Fruit fly (Drosophila melanogaster) whole organism, embryonic: ENCODE measurements around the gene Exo70.

ENCODE experiments used
- ATbp ChIP-seq: fragments of 200-800 bp; sonication (Bioruptor generic); optimal IDR thresholded peaks from 2 replicates; lab custom pipeline; 2017; ENCODE audit warnings: missing biosample characterization, mild to moderate bottlenecking, missing genetic modification characterization, missing genetic modification reagents
- Abd-B ChIP-seq: fragments of 200-800 bp; sonication (Bioruptor generic); optimal IDR thresholded peaks from 2 replicates; lab custom pipeline; 2018; ENCODE audit warnings: missing biosample characterization, mild to moderate bottlenecking, missing genetic modification characterization, moderate library complexity
- Awh ChIP-seq: fragments of 200-800 bp; sonication (Bioruptor generic); IDR thresholded peaks from 2 replicates; pipeline ENCODE4, ENCODE4 v1.3.6; 2022; ENCODE audit warnings: missing biosample characterization, missing genetic modification characterization
- BEAF-32 ChIP-seq: fragments of 200-800 bp; sonication (Bioruptor generic); optimal IDR thresholded peaks from 3 replicates; lab custom pipeline; 2017; ENCODE audit warnings: missing biosample characterization, missing genetic modification characterization, mild to moderate bottlenecking, moderate library complexity, missing genetic modification reagents
- Blimp-1 ChIP-seq: fragments of 200-800 bp; sonication (Bioruptor generic); optimal IDR thresholded peaks from 3 replicates; lab custom pipeline; 2018; ENCODE audit warnings: missing biosample characterization, missing genetic modification characterization, mild to moderate bottlenecking, moderate library complexity, missing genetic modification reagents
- CG1024 ChIP-seq: fragments of 200-800 bp; sonication (Bioruptor generic); IDR thresholded peaks from 2 replicates; pipeline ENCODE4 v1.3.6; 2022; ENCODE audit warnings: missing biosample characterization, missing genetic modification characterization
- CG10959 ChIP-seq: fragments of 200-800 bp; sonication (Bioruptor generic); IDR thresholded peaks from 2 replicates; pipeline ENCODE4 v1.3.6; 2022; ENCODE audit warnings: missing biosample characterization, missing genetic modification characterization
- CG12104 ChIP-seq: fragments of 200-800 bp; sonication (Bioruptor generic); optimal IDR thresholded peaks from 3 replicates; lab custom pipeline; 2016; ENCODE audit warnings: missing biosample characterization, missing genetic modification characterization
- CG12299 ChIP-seq: fragments of 200-800 bp; sonication (Bioruptor generic); optimal IDR thresholded peaks from 2 replicates; lab custom pipeline; 2018; ENCODE audit warnings: missing biosample characterization, mild to moderate bottlenecking, missing genetic modification characterization
- CG13624 ChIP-seq: fragments of 200-800 bp; sonication (Bioruptor generic); optimal IDR thresholded peaks from 2 replicates; lab custom pipeline; 2016; ENCODE audit warnings: missing biosample characterization, missing genetic modification characterization
- CG17802 ChIP-seq: fragments of 200-800 bp; sonication (Bioruptor generic); optimal IDR thresholded peaks from 2 replicates; lab custom pipeline; 2018; ENCODE audit warnings: missing biosample characterization, mild to moderate bottlenecking, missing genetic modification characterization, moderate library complexity
- CG1792 ChIP-seq: fragments of 200-800 bp; sonication (Bioruptor generic); optimal IDR thresholded peaks from 2 replicates; lab custom pipeline; 2016; ENCODE audit warnings: missing biosample characterization, missing genetic modification characterization
- CG18599 ChIP-seq: fragments of 200-800 bp; sonication (Bioruptor generic); optimal IDR thresholded peaks from 3 replicates; lab custom pipeline; 2017; ENCODE audit warnings: missing biosample characterization, missing genetic modification characterization, mild to moderate bottlenecking, moderate library complexity, missing genetic modification reagents
- CG2199 ChIP-seq: fragments of 200-800 bp; sonication (Bioruptor generic); IDR thresholded peaks from 3 replicates; pipeline ENCODE4 v1.3.6; 2022; ENCODE audit warnings: missing biosample characterization, missing genetic modification characterization
- CG33557 ChIP-seq: fragments of 200-800 bp; sonication (Bioruptor generic); optimal IDR thresholded peaks from 2 replicates; lab custom pipeline; 2019; ENCODE audit warnings: missing biosample characterization, mild to moderate bottlenecking, missing genetic modification characterization, moderate library complexity
- CG3847 ChIP-seq: fragments of 200-800 bp; sonication (Bioruptor generic); IDR thresholded peaks from 2 replicates; pipeline ENCODE4 v1.3.6; 2022; ENCODE audit warnings: missing biosample characterization, missing genetic modification characterization
- CG4328 ChIP-seq: fragments of 200-800 bp; sonication (Bioruptor generic); optimal IDR thresholded peaks from 3 replicates; lab custom pipeline; 2017; ENCODE audit warnings: missing biosample characterization, missing genetic modification reagents, missing genetic modification characterization
- CG4360 ChIP-seq: fragments of 200-800 bp; sonication (Bioruptor generic); IDR thresholded peaks from 2 replicates; pipeline ENCODE4 v1.3.6; 2022; ENCODE audit warnings: missing biosample characterization, missing genetic modification characterization
- CG43689 ChIP-seq: fragments of 200-800 bp; sonication (Bioruptor generic); IDR thresholded peaks from 2 replicates; pipeline ENCODE4 v1.3.6; 2022; ENCODE audit warnings: missing biosample characterization, missing genetic modification characterization
- CG6254 ChIP-seq: fragments of 200-800 bp; sonication (Bioruptor generic); optimal IDR thresholded peaks from 3 replicates; lab custom pipeline; 2017; ENCODE audit warnings: mild to moderate bottlenecking, missing biosample characterization, missing genetic modification reagents, missing genetic modification characterization
- CG6791 ChIP-seq: fragments of 200-800 bp; sonication (Bioruptor generic); IDR thresholded peaks from 3 replicates; pipeline ENCODE4 v1.3.6; 2022; ENCODE audit warnings: missing biosample characterization, missing genetic modification characterization; ENCODE audit not compliant: partially characterized antibody
- CG7928 ChIP-seq: fragments of 200-800 bp; sonication (Bioruptor generic); optimal IDR thresholded peaks from 2 replicates; lab custom pipeline; 2017; ENCODE audit warnings: missing biosample characterization, mild to moderate bottlenecking, missing genetic modification characterization
- CG9876 ChIP-seq: fragments of 200-800 bp; sonication (Bioruptor generic); optimal IDR thresholded peaks from 2 replicates; lab custom pipeline; 2016; ENCODE audit warnings: missing biosample characterization, missing genetic modification characterization
- Chrac-16 ChIP-seq: fragments of 200-800 bp; sonication (Bioruptor generic); optimal IDR thresholded peaks from 3 replicates; lab custom pipeline; 2016; ENCODE audit warnings: missing biosample characterization, missing genetic modification characterization
- D19B ChIP-seq: fragments of 200-800 bp; sonication (Bioruptor generic); optimal IDR thresholded peaks from 2 replicates; lab custom pipeline; 2017; ENCODE audit warnings: missing biosample characterization, mild to moderate bottlenecking, missing genetic modification characterization
- GATAe ChIP-seq: fragments of 200-800 bp; sonication (Bioruptor generic); conservative IDR thresholded peaks from 2 replicates; pipeline ENCODE4 v1.3.6; 2022; ENCODE audit warnings: missing biosample characterization, missing genetic modification characterization
- Hr3 ChIP-seq: fragments of 200-800 bp; sonication (Bioruptor generic); optimal IDR thresholded peaks from 3 replicates; lab custom pipeline; 2016; ENCODE audit warnings: missing biosample characterization, missing genetic modification characterization
- NfI ChIP-seq: fragments of 200-800 bp; sonication (Bioruptor generic); optimal IDR thresholded peaks from 3 replicates; lab custom pipeline; 2018; ENCODE audit warnings: missing biosample characterization, mild to moderate bottlenecking, missing genetic modification characterization, moderate library complexity
- Oaz ChIP-seq: fragments of 200-800 bp; sonication (Bioruptor generic); IDR thresholded peaks from 2 replicates; pipeline ENCODE4 v1.3.6; 2022; ENCODE audit warnings: missing biosample characterization, missing genetic modification characterization
- Poxn ChIP-seq: fragments of 200-800 bp; sonication (Bioruptor generic); IDR thresholded peaks from 2 replicates; pipeline ENCODE4 v1.3.6; 2022; ENCODE audit warnings: missing biosample characterization, missing genetic modification characterization
- Side ChIP-seq: fragments of 200-800 bp; sonication (Bioruptor generic); optimal IDR thresholded peaks from 2 replicates; lab custom pipeline; 2016; ENCODE audit warnings: missing biosample characterization, missing genetic modification characterization
- aop ChIP-seq: fragments of 200-800 bp; sonication (Bioruptor generic); IDR thresholded peaks from 2 replicates; pipeline ENCODE4 v1.3.6; 2022; ENCODE audit warnings: missing biosample characterization, missing genetic modification characterization
- cas ChIP-seq: fragments of 200-800 bp; sonication (Bioruptor generic); IDR thresholded peaks from 2 replicates; pipeline ENCODE4 v1.3.6; 2022; ENCODE audit warnings: missing biosample characterization, missing genetic modification characterization
- ci ChIP-seq: fragments of 200-800 bp; sonication (Bioruptor generic); IDR thresholded peaks from 3 replicates; pipeline ENCODE4 v1.3.6; 2022; ENCODE audit warnings: missing biosample characterization, missing genetic modification characterization
- dpn ChIP-seq, 2 experiments: fragments of 200-800 bp; sonication (Bioruptor generic); optimal IDR thresholded peaks; 3 replicates each; lab custom pipeline; 2016; ENCODE audit warnings: missing biosample characterization in 2 of 2, missing genetic modification characterization in 2 of 2
- fd96Cb ChIP-seq: fragments of 200-800 bp; sonication (Bioruptor generic); optimal IDR thresholded peaks from 2 replicates; lab custom pipeline; 2018; ENCODE audit warnings: missing biosample characterization, mild to moderate bottlenecking, missing genetic modification characterization, moderate library complexity
- fu2 ChIP-seq: fragments of 200-800 bp; sonication (Bioruptor generic); optimal IDR thresholded peaks from 2 replicates; lab custom pipeline; 2016; ENCODE audit warnings: missing biosample characterization, missing genetic modification characterization
- h ChIP-seq: fragments of >200 bp; optimal IDR thresholded peaks from 2 replicates; lab custom pipeline; 2017
- lmd ChIP-seq: fragments of 200-800 bp; sonication (Bioruptor generic); IDR thresholded peaks from 2 replicates; pipeline ENCODE4 v1.3.6; 2022; ENCODE audit warnings: missing biosample characterization, missing genetic modification characterization
- luna ChIP-seq: fragments of 200-800 bp; sonication (Bioruptor generic); optimal IDR thresholded peaks from 2 replicates; lab custom pipeline; 2016; ENCODE audit warnings: missing biosample characterization, missing genetic modification characterization
- mirr ChIP-seq: fragments of 200-800 bp; sonication (Bioruptor generic); optimal IDR thresholded peaks from 3 replicates; lab custom pipeline; 2018; ENCODE audit warnings: missing biosample characterization, mild to moderate bottlenecking, missing genetic modification characterization
- mld ChIP-seq: fragments of 200-800 bp; sonication (Bioruptor generic); IDR thresholded peaks from 3 replicates; pipeline ENCODE4 v1.3.6; 2022; ENCODE audit warnings: missing biosample characterization, missing genetic modification characterization; ENCODE audit not compliant: partially characterized antibody
- ro ChIP-seq: fragments of 200-800 bp; sonication (Bioruptor generic); IDR thresholded peaks from 2 replicates; pipeline ENCODE4 v1.3.6; 2022; ENCODE audit warnings: missing biosample characterization, missing genetic modification characterization
- sens-2 ChIP-seq: fragments of 200-800 bp; sonication (Bioruptor generic); IDR thresholded peaks from 2 replicates; pipeline ENCODE4 v1.3.6; 2022; ENCODE audit warnings: missing biosample characterization, missing genetic modification characterization
- so ChIP-seq: fragments of 200-800 bp; sonication (Bioruptor generic); IDR thresholded peaks from 3 replicates; pipeline ENCODE4 v1.3.6; 2022; ENCODE audit warnings: missing biosample characterization, missing genetic modification characterization
- tll ChIP-seq, 2 experiments: fragments of 200-800 bp in 1 of 2; fragments of >200 bp in 1 of 2; sonication (Bioruptor generic) in 1 of 2; optimal IDR thresholded peaks; 2 replicates each; lab custom pipeline; 2017 to 2019; ENCODE audit warnings: missing biosample characterization in 2 of 2, missing genetic modification characterization in 2 of 2, mild to moderate bottlenecking in 1 of 2, moderate library complexity in 1 of 2
- ttk ChIP-seq: fragments of 200-800 bp; sonication (Bioruptor generic); IDR thresholded peaks from 2 replicates; pipeline ENCODE4 v2.1.2; 2022; ENCODE audit warnings: missing biosample characterization, missing genetic modification characterization
- unpg ChIP-seq: fragments of 200-800 bp; sonication (Bioruptor generic); optimal IDR thresholded peaks from 3 replicates; lab custom pipeline; 2018; ENCODE audit warnings: missing biosample characterization, mild to moderate bottlenecking, missing genetic modification characterization, moderate library complexity
- vnd ChIP-seq: fragments of 200-800 bp; sonication (Bioruptor generic); IDR thresholded peaks from 3 replicates; pipeline ENCODE4 v1.3.6; 2022; ENCODE audit warnings: missing biosample characterization, missing genetic modification characterization; ENCODE audit not compliant: partially characterized antibody

Exo70 gene

DNA sequence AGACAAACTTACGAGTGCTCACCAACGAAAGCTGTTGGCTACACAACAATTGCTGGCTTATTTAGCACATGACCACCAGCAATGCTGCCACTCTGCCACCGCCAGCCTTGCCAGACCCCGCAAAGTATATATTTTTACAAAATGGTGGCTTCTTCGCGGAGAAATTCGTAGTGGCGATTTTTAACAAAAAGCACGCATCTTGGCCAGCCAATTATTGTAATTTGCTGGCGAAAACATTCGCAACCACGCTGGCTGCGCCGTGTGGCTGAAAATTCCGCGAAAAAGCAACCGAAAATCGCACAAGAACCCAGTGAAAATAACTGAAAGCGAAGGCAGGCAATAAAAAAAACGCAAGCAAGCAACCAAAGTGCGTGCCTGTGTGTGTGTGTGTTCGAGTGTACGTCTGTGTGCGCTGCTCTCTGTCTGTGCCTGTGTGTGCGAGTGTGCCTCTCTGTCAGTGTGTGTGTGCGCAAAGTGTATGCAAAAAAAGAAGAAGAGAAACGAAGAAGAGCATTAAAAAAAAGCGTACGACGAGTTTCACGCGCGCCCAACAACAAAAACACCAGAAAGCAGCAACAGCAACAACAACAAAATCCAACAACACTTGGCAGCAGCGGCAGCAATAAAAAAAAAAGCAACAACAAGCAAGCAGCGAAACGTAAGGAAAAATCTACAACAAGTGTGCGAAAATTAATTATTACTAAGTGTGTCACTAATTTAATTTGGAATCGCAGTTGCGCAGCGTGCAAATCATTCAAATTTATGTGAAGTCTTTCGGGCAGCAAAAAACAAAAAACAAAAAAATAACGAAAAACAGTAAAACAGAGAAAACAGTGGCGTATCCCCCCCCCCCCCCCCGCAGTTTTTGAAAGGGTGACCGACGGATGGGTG, 38.4 kb downstream of the Exo70 start, which contains the start of gene Gug (continued):
- TF ChIP-seq ro (GFP tag; lab: Robert Waterston, UW) (no peak), ATbp (GFP tag; lab: Kevin White, UChicago) (no peak), CG1792 (no peak), lmd (GFP tag; lab: Robert Waterston, UW) (peak; percentile 19; the same call in 1 of the 2 replicates), CG10959 (GFP tag; lab: Robert Waterston, UW) (no peak), ttk (no peak), D19B (GFP tag; lab: Kevin White, UChicago) (no peak), CG9876 (GFP tag; lab: Kevin White, UChicago) (no peak), Oaz (GFP tag; lab: Robert Waterston, UW) (no peak), Blimp-1 (GFP tag; lab: Kevin White, UChicago) (peak; percentile 38), fd96Cb (no peak), CG1024 (no peak), sens-2 (GFP tag; lab: Robert Waterston, UW) (no peak), Poxn (GFP tag; lab: Robert Waterston, UW) (no peak), fu2 (no peak), CG6254 (no peak), dpn (GFP tag; optimal IDR thresholded peaks at IDR 0.05; lab: Kevin White, UChicago) (no peak), GATAe (GFP tag; lab: Robert Waterston, UW) (no peak), Abd-B (peak; percentile 79), luna (no peak), so (GFP tag; lab: Robert Waterston, UW) (no peak), CG33557 (GFP tag; lab: Kevin White, UChicago) (peak; percentile 34), CG2199 (0 out of 3 replicates have a peak, but pooled peaks have one; percentile 19), h (no peak), CG43689 (GFP tag; lab: Robert Waterston, UW) (no peak), NfI (GFP tag; lab: Kevin White, UChicago) (no peak), mld (GFP tag; lab: Robert Waterston, UW) (no peak), BEAF-32 (GFP tag; lab: Kevin White, UChicago) (no peak), Hr3 (GFP tag; lab: Kevin White, UChicago) (no peak), CG18599 (GFP tag; lab: Kevin White, UChicago) (peak; percentile 13), CG6791 (GFP tag; lab: Robert Waterston, UW) (0 out of 3 replicates have a peak, but pooled peaks have one; percentile 29), CG3847 (GFP tag; lab: Robert Waterston, UW) (peak; percentile 57), aop (GFP tag; lab: Robert Waterston, UW) (no peak), mirr (GFP tag; lab: Kevin White, UChicago) (no peak), CG17802 (tag; lab: Kevin White, UChicago) (no peak), tll (GFP tag; optimal IDR thresholded peaks at IDR 0.05; lab: Kevin White, UChicago) (no peak), Chrac-16 (GFP tag; lab: Kevin White, UChicago) (no peak), CG4360 (GFP tag; lab: Robert Waterston, UW) (peak; percentile 85), cas (GFP tag; lab: Robert Waterston, UW) (no peak), Side (GFP tag; lab: Kevin White, UChicago) (no peak), CG7928 (GFP tag; lab: Kevin White, UChicago) (no peak), CG12299 (tag; lab: Kevin White, UChicago) (peak; percentile 51), Awh (GFP tag; lab: Robert Waterston, UW) (peak; percentile 14; the same call in 1 of the 2 replicates), CG4328 (GFP tag; lab: Kevin White, UChicago) (no peak), CG12104 (no peak), CG13624 (GFP tag; lab: Kevin White, UChicago) (peak; percentile 10), ci (GFP tag; lab: Robert Waterston, UW) (peak; percentile 16; the same call in 1 of the 3 replicates), vnd (GFP tag; lab: Robert Waterston, UW) (no peak), unpg (no peak)
